Worm (Caenorhabditis elegans) whole organism, young adult: ENCODE results near the gene nhr-275.

Experiments used
- B0336.3 ChIP-seq: fragments of 200-800 bp; sonication (Bioruptor generic); IDR thresholded peaks from 2 replicates; pipeline ENCODE4 v1.3.6; 2022; ENCODE audit warnings: missing genetic modification characterization, missing compliant biosample characterization
- ama-1 ChIP-seq, 3 experiments: fragments of 150-350 bp in 1 of 3; sonication (generic microtip) in 2 of 3; optimal IDR thresholded peaks; 2 replicates each; lab custom pipeline; 2014 to 2018; ENCODE audit warnings: missing biosample characterization in 2 of 3, missing genetic modification characterization in 2 of 3, missing genetic modification reagents in 2 of 3
- ekl-4 ChIP-seq: fragments of 200-800 bp; sonication (Bioruptor generic); IDR thresholded peaks from 2 replicates; pipeline ENCODE4 v1.3.6; 2022; ENCODE audit warnings: missing genetic modification reagents, missing genetic modification characterization, missing compliant biosample characterization
- ets-4 ChIP-seq: fragments of 200-800 bp; sonication (Bioruptor generic); optimal IDR thresholded peaks from 2 replicates; lab custom pipeline; 2018; ENCODE audit warnings: mild to moderate bottlenecking, missing genetic modification characterization, missing compliant biosample characterization
- lsy-27 ChIP-seq: sonication (generic microtip); optimal IDR thresholded peaks from 2 replicates; lab custom pipeline; 2017; ENCODE audit warnings: missing genetic modification characterization, mild to moderate bottlenecking, missing compliant biosample characterization, antibody characterized with exemption, missing genotype, borderline replicate concordance; ENCODE audit not compliant: insufficient read depth
- madf-3 ChIP-seq: fragments of 200-800 bp; sonication (Bioruptor generic); IDR thresholded peaks from 2 replicates; pipeline ENCODE4 v1.3.6; 2022; ENCODE audit warnings: missing genetic modification reagents, missing genetic modification characterization, missing compliant biosample characterization
- sea-2 ChIP-seq: fragments of 200-800 bp; sonication (Bioruptor generic); IDR thresholded peaks from 2 replicates; pipeline ENCODE4 v1.3.6; 2022; ENCODE audit warnings: missing genetic modification characterization, missing compliant biosample characterization

ce11 chrV:2216927-2217326, 49.9 kb downstream of the nhr-275 start:
- TF ChIP-seq sea-2 = no peak
- no peak for TF ChIP-seq madf-3
- no peak for TF ChIP-seq B0336.3 (GFP tag; lab: Robert Waterston, UW)
- TF ChIP-seq lsy-27 = no peak
- no peak for TF ChIP-seq ama-1 (optimal IDR thresholded peaks at IDR 0.05; lab: Kevin White, UChicago)
- no peak for TF ChIP-seq ama-1 (GFP tag; optimal IDR thresholded peaks at IDR 0.05; lab: Kevin White, UChicago)
- no peak for TF ChIP-seq ekl-4
- TF ChIP-seq ets-4 (GFP tag; lab: Kevin White, UChicago) = no peak
